Fruit fly (Drosophila melanogaster) whole organism: ENCODE measurements around the gene gro.

Experiments
- EcR ChIP-seq, 2 experiments: fragments of >200 bp; optimal IDR thresholded peaks; 2 replicates each; lab custom pipeline; 2017; ENCODE audit warnings: missing biosample characterization in 2 of 2, missing genetic modification characterization in 2 of 2, missing genetic modification reagents in 2 of 2
- pan ChIP-seq: fragments of >200 bp; optimal IDR thresholded peaks from 2 replicates; lab custom pipeline; 2017
- psq ChIP-seq: fragments of >200 bp; optimal IDR thresholded peaks from 2 replicates; lab custom pipeline; 2017

DNA sequence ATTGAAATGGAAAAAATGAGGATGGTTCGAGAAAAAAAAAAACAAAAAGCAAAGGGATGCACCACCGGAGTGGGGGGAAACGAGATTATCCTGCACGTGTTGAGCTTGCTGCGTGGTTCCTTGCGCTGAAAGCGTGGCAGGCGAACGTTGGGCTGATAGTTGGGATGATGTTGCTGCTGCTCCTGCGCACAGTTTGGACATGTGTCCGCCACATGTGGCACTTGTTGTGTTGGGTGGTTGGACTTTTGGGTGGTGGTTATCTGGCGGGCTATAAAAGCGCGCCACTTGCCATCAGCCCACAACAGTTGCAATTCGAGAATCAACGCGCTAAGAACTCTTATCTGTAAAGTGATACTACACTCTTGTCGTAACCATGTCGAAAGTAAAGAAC, 8.9 kb upstream of the gro start:
- TF ChIP-seq psq (lab: Kevin White, UChicago) (no peak), EcR (GFP tag; optimal IDR thresholded peaks at IDR 0.05; lab: Kevin White, UChicago) (no peak), pan (lab: Kevin White, UChicago) (no peak)
